Worm (Caenorhabditis elegans): ENCODE measurements around the gene rps-21.

The rps-21 gene

ce11 chrIII:7179538-7180301 is 9.7 kb downstream of the rps-21 start, which contains the start of the genes rps-14 and rpl-36 (continued):
- TF ChIP-seq blmp-1 (tag; optimal IDR thresholded peaks at IDR 0.05; ENCODE audit: insufficient read depth) (peak; percentile 88), aly-2 (tag; optimal IDR thresholded peaks at IDR 0.05) (no peak), nhr-77 (tag; optimal IDR thresholded peaks at IDR 0.05) (peak; percentile 23), ztf-1 (GFP tag; conservative IDR thresholded peaks at IDR 0.05) (no peak), unc-39 (tag; optimal IDR thresholded peaks at IDR 0.05) (no peak), C34F6.9 (tag; optimal IDR thresholded peaks at IDR 0.05) (peak; percentile 95), nhr-129 (tag; optimal IDR thresholded peaks at IDR 0.05) (peak; percentile 88), nhr-10 (tag; optimal IDR thresholded peaks at IDR 0.05) (peak; percentile 47), nhr-21 (tag; optimal IDR thresholded peaks at IDR 0.05) (peak; percentile 91), F13H6.1 (tag; optimal IDR thresholded peaks at IDR 0.05) (peak; percentile 83), mab-5 (tag; optimal IDR thresholded peaks at IDR 0.05) (peak; percentile 74), skn-1 (tag; optimal IDR thresholded peaks at IDR 0.05) (no peak)

- TF ChIP-seq nhr-77 (tag; optimal IDR thresholded peaks at IDR 0.05), result no peak
Measured at ce11 chrIII:7178497-7178896, 10.9 kb downstream of the rps-21 start.

ce11 chrIII:7170090-7170489 is 19.3 kb downstream of the rps-21 start:
- TF ChIP-seq ceh-16 (tag; optimal IDR thresholded peaks at IDR 0.05) (no peak), nhr-23 (tag; optimal IDR thresholded peaks at IDR 0.05) (no peak), nhr-129 (tag; optimal IDR thresholded peaks at IDR 0.05) (no peak), ZK546.5 (tag; optimal IDR thresholded peaks at IDR 0.05) (no peak), ztf-4 (tag; optimal IDR thresholded peaks at IDR 0.05) (no peak), aly-2 (tag; optimal IDR thresholded peaks at IDR 0.05) (no peak), ama-1 (optimal IDR thresholded peaks at IDR 0.05) (no peak), lin-11 (tag; optimal IDR thresholded peaks at IDR 0.05) (no peak)

- TF ChIP-seq gmeb-1 (tag; optimal IDR thresholded peaks at IDR 0.05) (no peak), aly-2 (tag; optimal IDR thresholded peaks at IDR 0.05) (no peak), nhr-12 (tag; optimal IDR thresholded peaks at IDR 0.05) (no peak), unc-62 (GFP tag; optimal IDR thresholded peaks at IDR 0.05) (no peak), peb-1 (tag; optimal IDR thresholded peaks at IDR 0.05) (no peak), lin-39 (tag; optimal IDR thresholded peaks at IDR 0.05) (no peak), F13H6.1 (tag; optimal IDR thresholded peaks at IDR 0.05) (no peak), ztf-11 (tag; optimal IDR thresholded peaks at IDR 0.05) (no peak), unc-39 (tag; optimal IDR thresholded peaks at IDR 0.05) (no peak), elt-1 (tag; optimal IDR thresholded peaks at IDR 0.05) (no peak), elt-3 (tag; optimal IDR thresholded peaks at IDR 0.05) (no peak)
Measured at ce11 chrIII:7167568-7167937, 21.9 kb downstream of the rps-21 start, which contains the start of gene acs-4. acs-4 (plus strand) TSS chrIII:7167838.

- TF ChIP-seq ama-1 (optimal IDR thresholded peaks at IDR 0.05) (no peak), peb-1 (tag; optimal IDR thresholded peaks at IDR 0.05) (no peak), blmp-1 (tag; optimal IDR thresholded peaks at IDR 0.05; ENCODE audit: insufficient read depth) (no peak), nhr-77 (tag; optimal IDR thresholded peaks at IDR 0.05) (no peak), nhr-129 (tag; optimal IDR thresholded peaks at IDR 0.05) (peak; percentile 76), lin-11 (tag; optimal IDR thresholded peaks at IDR 0.05) (peak; percentile 63), egl-27 (tag; optimal IDR thresholded peaks at IDR 0.05) (peak; percentile 74), mbf-1 (tag; optimal IDR thresholded peaks at IDR 0.05) (no peak), sma-9 (GFP tag; optimal IDR thresholded peaks at IDR 0.05) (peak; percentile 13), sma-9 (tag; optimal IDR thresholded peaks at IDR 0.05) (no peak), fos-1 (tag; optimal IDR thresholded peaks at IDR 0.05) (peak; percentile 58), lsy-2 (tag; optimal IDR thresholded peaks at IDR 0.05) (peak in 1 of 2 experiments; percentile 69), lin-13 (GFP tag; optimal IDR thresholded peaks at IDR 0.05) (peak; percentile 5), snpc-4 (tag; optimal IDR thresholded peaks at IDR 0.05) (no peak), elt-3 (tag; optimal IDR thresholded peaks at IDR 0.05) (no peak), ztf-11 (tag; optimal IDR thresholded peaks at IDR 0.05) (no peak), mdl-1 (tag; optimal IDR thresholded peaks at IDR 0.05) (peak; percentile 23 to 29), lin-39 (tag; optimal IDR thresholded peaks at IDR 0.05) (no peak), nhr-11 (tag; optimal IDR thresholded peaks at IDR 0.05) (no peak), sma-3 (GFP tag; optimal IDR thresholded peaks at IDR 0.05) (no peak), nhr-6 (tag; optimal IDR thresholded peaks at IDR 0.05) (no peak), unc-39 (tag; optimal IDR thresholded peaks at IDR 0.05) (no peak), unc-55 (GFP tag; optimal IDR thresholded peaks at IDR 0.05) (peak; percentile 82), skn-1 (tag; optimal IDR thresholded peaks at IDR 0.05) (no peak), C34F6.9 (tag; optimal IDR thresholded peaks at IDR 0.05) (peak; percentile 77), sem-4 (tag; optimal IDR thresholded peaks at IDR 0.05) (no peak), zag-1 (tag; optimal IDR thresholded peaks at IDR 0.05) (peak; percentile 62), F13H6.1 (tag; optimal IDR thresholded peaks at IDR 0.05) (peak; percentile 44), ztf-4 (tag; optimal IDR thresholded peaks at IDR 0.05) (peak; percentile 32)
Measured at ce11 chrIII:7166664-7167567, 22.5 kb downstream of the rps-21 start.

Measured in whole organism, L2 larva.